Worm (Caenorhabditis elegans) whole organism, young adult: ENCODE measurements around the gene str-136.

Source experiments
- B0035.1 ChIP-seq: sonication (generic microtip); optimal IDR thresholded peaks from 2 replicates; lab custom pipeline; 2016; ENCODE audit warnings: missing genetic modification characterization, mild to moderate bottlenecking, missing compliant biosample characterization, missing genotype, missing genetic modification reagents
- F57C9.4 ChIP-seq: sonication (generic microtip); optimal IDR thresholded peaks from 2 replicates; lab custom pipeline; 2017; ENCODE audit warnings: mild to moderate bottlenecking, missing genetic modification characterization, missing compliant biosample characterization
- ceh-91 ChIP-seq: fragments of 200-800 bp; sonication (Bioruptor generic); IDR thresholded peaks from 2 replicates; pipeline ENCODE4 v1.3.6; 2022; ENCODE audit warnings: missing genetic modification reagents, missing genetic modification characterization, missing compliant biosample characterization
- dox-1 ChIP-seq: fragments of 200-800 bp; sonication (Bioruptor generic); IDR thresholded peaks from 2 replicates; pipeline ENCODE4 v1.3.6; 2022; ENCODE audit warnings: missing genetic modification reagents, missing genetic modification characterization, missing compliant biosample characterization
- madf-3 ChIP-seq: fragments of 200-800 bp; sonication (Bioruptor generic); IDR thresholded peaks from 2 replicates; pipeline ENCODE4 v1.3.6; 2022; ENCODE audit warnings: missing genetic modification reagents, missing genetic modification characterization, missing compliant biosample characterization
- nfya-1 ChIP-seq: sonication (generic microtip); optimal IDR thresholded peaks from 2 replicates; lab custom pipeline; 2017; ENCODE audit warnings: antibody characterized with exemption, missing compliant biosample characterization, missing genetic modification characterization, borderline replicate concordance; ENCODE audit not compliant: insufficient read depth
- snpc-3.4 ChIP-seq: sonication (generic microtip); optimal IDR thresholded peaks from 2 replicates; lab custom pipeline; 2017; ENCODE audit warnings: missing genetic modification characterization, mild to moderate bottlenecking, missing compliant biosample characterization, antibody characterized with exemption, moderate library complexity, missing genotype, missing genetic modification reagents
- unc-62 ChIP-seq: fragments of 150-350 bp; optimal IDR thresholded peaks from 2 replicates; lab custom pipeline; 2014; ENCODE audit warnings: missing biosample characterization, missing genetic modification reagents, missing genetic modification characterization

DNA sequence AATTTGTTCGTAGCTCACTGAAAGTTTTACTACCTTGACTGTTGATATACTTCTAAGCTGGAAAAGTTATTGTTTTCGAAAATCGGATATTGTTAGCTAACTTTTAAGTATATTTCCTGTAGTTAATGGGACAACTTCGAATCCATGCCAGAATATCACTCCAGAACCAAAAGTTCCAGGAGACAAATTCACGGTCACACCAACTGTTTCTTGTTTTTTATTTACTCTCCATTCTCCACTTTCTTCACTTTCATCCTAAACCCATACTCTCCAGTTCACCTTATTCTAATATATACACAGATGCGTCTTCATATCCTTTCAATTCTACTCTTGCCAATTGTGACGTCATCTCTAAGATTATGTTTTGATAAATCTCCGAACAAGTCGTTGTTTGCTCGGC, 19.7 kb downstream of the str-136 start, which contains the start of gene C16D9.1:
- TF ChIP-seq B0035.1 (tag; lab: Kevin White, UChicago), result no peak
- no peak for TF ChIP-seq dox-1 (GFP tag; lab: Robert Waterston, UW)
- no peak for TF ChIP-seq F57C9.4 (tag; lab: Kevin White, UChicago)
- TF ChIP-seq ceh-91 (GFP tag; lab: Robert Waterston, UW), result no peak
- TF ChIP-seq madf-3, result no peak
- TF ChIP-seq unc-62 (GFP tag; lab: Kevin White, UChicago), result no peak
- TF ChIP-seq nfya-1, result no peak
- TF ChIP-seq snpc-3.4, result no peak
